Worm (Caenorhabditis elegans) whole organism, mixed stage, embryonic: ENCODE data around the gene W03F9.11.
A peak's percentile ranks its signal among the peaks of the same experiment; 100 is the strongest.

ENCODE experiments used
- M03D4.4 ChIP-seq: sonication (generic microtip); optimal IDR thresholded peaks from 2 replicates; lab custom pipeline; 2017; ENCODE audit warnings: mild to moderate bottlenecking, missing genetic modification characterization, missing compliant biosample characterization
- blmp-1 ChIP-seq: fragments of 150-350 bp; optimal IDR thresholded peaks from 2 replicates; lab custom pipeline; 2014; ENCODE audit warnings: missing biosample characterization, missing genetic modification characterization
- ceh-43 ChIP-seq: fragments of 200-800 bp; sonication (Bioruptor generic); optimal IDR thresholded peaks from 2 replicates; lab custom pipeline; 2018; ENCODE audit warnings: mild to moderate bottlenecking, missing genetic modification characterization, moderate library complexity, missing compliant biosample characterization
- ces-1 ChIP-seq: fragments of 150-350 bp; optimal IDR thresholded peaks from 2 replicates; lab custom pipeline; 2014; ENCODE audit warnings: missing biosample characterization, missing genetic modification reagents, missing genetic modification characterization
- cnd-1 ChIP-seq: fragments of 200-800 bp; sonication (Bioruptor generic); optimal IDR thresholded peaks from 2 replicates; lab custom pipeline; 2018; ENCODE audit warnings: mild to moderate bottlenecking, missing genetic modification characterization, missing compliant biosample characterization
- drap-1 ChIP-seq: fragments of 200-800 bp; sonication (Bioruptor generic); optimal IDR thresholded peaks from 3 replicates; lab custom pipeline; 2018; ENCODE audit warnings: mild to moderate bottlenecking, missing genetic modification characterization, missing compliant biosample characterization
- elt-1 ChIP-seq: sonication (generic microtip); optimal IDR thresholded peaks from 2 replicates; lab custom pipeline; 2017; ENCODE audit warnings: missing genetic modification characterization, mild to moderate bottlenecking, missing compliant biosample characterization, antibody characterized with exemption, moderate library complexity, borderline replicate concordance; ENCODE audit not compliant: insufficient read depth
- flh-1 ChIP-seq: fragments of 200-800 bp; sonication (Bioruptor generic); optimal IDR thresholded peaks from 2 replicates; lab custom pipeline; 2018; ENCODE audit warnings: mild to moderate bottlenecking, missing genetic modification characterization, moderate library complexity, missing compliant biosample characterization
- ham-2 ChIP-seq: fragments of 200-800 bp; sonication (Bioruptor generic); optimal IDR thresholded peaks from 2 replicates; lab custom pipeline; 2018; ENCODE audit warnings: mild to moderate bottlenecking, missing genetic modification characterization, missing compliant biosample characterization
- hlh-1 ChIP-seq: fragments of 150-350 bp; optimal IDR thresholded peaks from 2 replicates; lab custom pipeline; 2014; ENCODE audit warnings: missing biosample characterization, missing genetic modification reagents, missing genetic modification characterization
- lin-13 ChIP-seq: fragments of 150-350 bp; optimal IDR thresholded peaks from 2 replicates; lab custom pipeline; 2014; ENCODE audit warnings: missing biosample characterization, missing genetic modification characterization
- lin-32 ChIP-seq: fragments of 200-800 bp; sonication (Bioruptor generic); optimal IDR thresholded peaks from 2 replicates; lab custom pipeline; 2018; ENCODE audit warnings: mild to moderate bottlenecking, missing genetic modification characterization, missing compliant biosample characterization
- lsy-2 ChIP-seq: fragments of 150-350 bp; optimal IDR thresholded peaks from 2 replicates; lab custom pipeline; 2014; ENCODE audit warnings: missing biosample characterization, missing genetic modification characterization
- mab-5 ChIP-seq: fragments of 150-350 bp; optimal IDR thresholded peaks from 2 replicates; lab custom pipeline; 2014; ENCODE audit warnings: missing biosample characterization, missing genetic modification characterization
- mep-1 ChIP-seq: fragments of 150-350 bp; optimal IDR thresholded peaks from 2 replicates; lab custom pipeline; 2017; ENCODE audit warnings: missing biosample characterization, missing genetic modification reagents, missing genetic modification characterization, inconsistent platforms
- mls-2 ChIP-seq: sonication (generic microtip); optimal IDR thresholded peaks from 2 replicates; lab custom pipeline; 2016; ENCODE audit warnings: mild to moderate bottlenecking, missing genetic modification characterization, moderate library complexity, missing compliant biosample characterization
- nhr-12 ChIP-seq: fragments of 150-350 bp; optimal IDR thresholded peaks from 2 replicates; lab custom pipeline; 2014; ENCODE audit warnings: missing biosample characterization, missing genetic modification characterization
- nhr-2 ChIP-seq: fragments of 150-350 bp; optimal IDR thresholded peaks from 2 replicates; lab custom pipeline; 2014; ENCODE audit warnings: missing biosample characterization, missing genetic modification characterization
- nhr-237 ChIP-seq: fragments of 150-350 bp; optimal IDR thresholded peaks from 2 replicates; lab custom pipeline; 2014; ENCODE audit warnings: missing biosample characterization, missing genetic modification characterization
- nhr-28 ChIP-seq: fragments of 150-350 bp; optimal IDR thresholded peaks from 2 replicates; lab custom pipeline; 2014; ENCODE audit warnings: missing biosample characterization, missing genetic modification characterization
- nhr-76 ChIP-seq: sonication (generic microtip); optimal IDR thresholded peaks from 2 replicates; lab custom pipeline; 2017; ENCODE audit warnings: missing biosample characterization, missing genetic modification characterization
- pha-4 ChIP-seq: fragments of 150-350 bp; optimal IDR thresholded peaks from 2 replicates; lab custom pipeline; 2018; ENCODE audit warnings: missing biosample characterization, missing genetic modification reagents, missing genetic modification characterization
- sem-2 ChIP-seq: fragments of 200-800 bp; sonication (Bioruptor generic); optimal IDR thresholded peaks from 2 replicates; lab custom pipeline; 2018; ENCODE audit warnings: mild to moderate bottlenecking, missing genetic modification characterization, missing compliant biosample characterization
- snpc-4 ChIP-seq: fragments of 150-350 bp; optimal IDR thresholded peaks from 2 replicates; lab custom pipeline; 2014; ENCODE audit warnings: missing biosample characterization, missing genetic modification characterization
- sptf-1 ChIP-seq: sonication (generic microtip); optimal IDR thresholded peaks from 2 replicates; lab custom pipeline; 2017; ENCODE audit warnings: mild to moderate bottlenecking, missing genetic modification characterization, moderate library complexity, missing compliant biosample characterization
- tbx-8 ChIP-seq: fragments of 200-800 bp; sonication (Bioruptor generic); optimal IDR thresholded peaks from 2 replicates; lab custom pipeline; 2018; ENCODE audit warnings: mild to moderate bottlenecking, missing genetic modification characterization, moderate library complexity, missing compliant biosample characterization
- unc-39 ChIP-seq: fragments of 150-350 bp; optimal IDR thresholded peaks from 2 replicates; lab custom pipeline; 2014; ENCODE audit warnings: missing biosample characterization, missing genetic modification characterization
- unc-62 ChIP-seq: fragments of 150-350 bp; optimal IDR thresholded peaks from 2 replicates; lab custom pipeline; 2014; ENCODE audit warnings: missing biosample characterization, missing genetic modification reagents, missing genetic modification characterization
- zip-8 ChIP-seq: fragments of 150-350 bp; optimal IDR thresholded peaks from 2 replicates; lab custom pipeline; 2014; ENCODE audit warnings: missing biosample characterization, missing genetic modification characterization
- ztf-11 ChIP-seq: fragments of 150-350 bp; optimal IDR thresholded peaks from 2 replicates; lab custom pipeline; 2014; ENCODE audit warnings: missing biosample characterization, missing genetic modification characterization

The W03F9.11 gene

ce11 chrV:144794-145193 is 3.6 kb upstream of the W03F9.11 start, which contains the start of gene srh-82:
Gene srh-82 (plus strand): TSS chrV:145094.
- TF ChIP-seq ceh-43 (GFP tag; lab: Kevin White, UChicago) (no peak), lsy-2 (tag; lab: Kevin White, UChicago) (no peak), nhr-28 (tag; lab: Kevin White, UChicago) (no peak), mep-1 (tag; lab: Kevin White, UChicago) (no peak), nhr-12 (tag; lab: Kevin White, UChicago) (no peak), lin-13 (no peak)

- TF ChIP-seq blmp-1 (tag; lab: Kevin White, UChicago) (no peak), ztf-11 (no peak), cnd-1 (tag; lab: Kevin White, UChicago) (no peak), sem-2 (no peak), snpc-4 (tag; lab: Kevin White, UChicago) (no peak)
These were observed 2.6 kb downstream of the W03F9.11 start, which contains the start of gene W03F9.9 for ce11 chrV:138592-138991. Gene W03F9.9 (plus strand): TSS chrV:138892.

- TF ChIP-seq mep-1 (tag; lab: Kevin White, UChicago) (no peak), pha-4 (no peak), elt-1 (tag; lab: Kevin White, UChicago) (no peak), flh-1 (GFP tag; lab: Kevin White, UChicago) (no peak), lin-32 (GFP tag; lab: Kevin White, UChicago) (no peak), ces-1 (GFP tag; lab: Kevin White, UChicago) (no peak), ztf-11 (no peak), unc-39 (tag; lab: Kevin White, UChicago) (no peak), ham-2 (GFP tag; lab: Kevin White, UChicago) (no peak), drap-1 (GFP tag; lab: Kevin White, UChicago) (no peak), nhr-2 (no peak), nhr-76 (no peak), mls-2 (no peak), cnd-1 (tag; lab: Kevin White, UChicago) (no peak), tbx-8 (GFP tag; lab: Kevin White, UChicago) (no peak)
These were observed 3.5 kb downstream of the W03F9.11 start for ce11 chrV:137667-138066.

ce11 chrV:130186-130585 is 11.0 kb downstream of the W03F9.11 start:
- TF ChIP-seq drap-1 (GFP tag; lab: Kevin White, UChicago) (no peak), sptf-1 (tag; lab: Kevin White, UChicago) (no peak), ceh-43 (GFP tag; lab: Kevin White, UChicago) (no peak), hlh-1 (tag; lab: Kevin White, UChicago) (no peak), mls-2 (no peak), mab-5 (tag; lab: Kevin White, UChicago) (no peak), lsy-2 (tag; lab: Kevin White, UChicago) (no peak), cnd-1 (tag; lab: Kevin White, UChicago) (no peak), unc-62 (GFP tag; lab: Kevin White, UChicago) (no peak), lin-32 (GFP tag; lab: Kevin White, UChicago) (no peak), nhr-76 (no peak), M03D4.4 (no peak), unc-39 (tag; lab: Kevin White, UChicago) (no peak), mep-1 (tag; lab: Kevin White, UChicago) (no peak), nhr-12 (tag; lab: Kevin White, UChicago) (no peak), sem-2 (no peak), snpc-4 (tag; lab: Kevin White, UChicago) (no peak), nhr-2 (no peak), zip-8 (no peak)

- TF ChIP-seq lsy-2 (tag; lab: Kevin White, UChicago), result peak; percentile 50
- peak; percentile 95 for TF ChIP-seq ces-1 (GFP tag; lab: Kevin White, UChicago)
- TF ChIP-seq cnd-1 (tag; lab: Kevin White, UChicago), result no peak
- TF ChIP-seq, all 35 proteins: peak for 2
These were observed 13.3 kb downstream of the W03F9.11 start, which contains the start of the genes W03F9.2 and sftb-2 for ce11 chrV:127882-128281. Gene W03F9.2 (minus strand): TSS chrV:128034. Gene sftb-2 (plus strand): TSS chrV:128237.

ce11 chrV:126610-127009 is 14.5 kb downstream of the W03F9.11 start, which contains the start of gene W03F9.1:
Gene W03F9.1 (minus strand): TSS chrV:126718.
- TF ChIP-seq sptf-1 (tag; lab: Kevin White, UChicago), result no peak
- TF ChIP-seq lin-32 (GFP tag; lab: Kevin White, UChicago), result no peak
- TF ChIP-seq nhr-12 (tag; lab: Kevin White, UChicago), result no peak
- peak; percentile 23 for TF ChIP-seq lsy-2 (tag; lab: Kevin White, UChicago)
- TF ChIP-seq nhr-237 (tag; lab: Kevin White, UChicago), result peak; percentile 49
- peak; percentile 18 for TF ChIP-seq pha-4
- no peak for TF ChIP-seq M03D4.4
- peak; percentile 92 for TF ChIP-seq ces-1 (GFP tag; lab: Kevin White, UChicago)
- TF ChIP-seq lin-13, result peak; percentile 42
- peak; percentile 51 for TF ChIP-seq mep-1 (tag; lab: Kevin White, UChicago)
- no peak for TF ChIP-seq elt-1 (tag; lab: Kevin White, UChicago)
- TF ChIP-seq ceh-43 (GFP tag; lab: Kevin White, UChicago), result peak; percentile 41
